Worm (Caenorhabditis elegans) whole organism, L3 larva: ENCODE data around the gene D2062.5.
"Not testable (repeated sequence)": the region's sequence is repeated elsewhere in the genome, so short reads cannot be mapped to it uniquely, and the experiment has no call there.

ENCODE experiments used
- R02D3.7 ChIP-seq: fragments of 150-350 bp; optimal IDR thresholded peaks from 2 replicates; lab custom pipeline; 2014; ENCODE audit warnings: missing biosample characterization, missing genetic modification characterization
- ZK546.5 ChIP-seq: sonication (generic microtip); optimal IDR thresholded peaks from 2 replicates; lab custom pipeline; 2017; ENCODE audit warnings: missing biosample characterization, missing genetic modification characterization
- aly-2 ChIP-seq: fragments of 150-350 bp; optimal IDR thresholded peaks from 2 replicates; lab custom pipeline; 2014; ENCODE audit warnings: missing biosample characterization, missing genetic modification characterization
- ama-1 ChIP-seq: fragments of 150-350 bp; optimal IDR thresholded peaks from 2 replicates; lab custom pipeline; 2018
- ceh-16 ChIP-seq: sonication (generic microtip); optimal IDR thresholded peaks from 2 replicates; lab custom pipeline; 2017; ENCODE audit warnings: missing biosample characterization, missing genetic modification characterization
- ceh-28 ChIP-seq: fragments of 150-350 bp; optimal IDR thresholded peaks from 2 replicates; lab custom pipeline; 2014; ENCODE audit warnings: missing biosample characterization, missing genetic modification reagents, missing genetic modification characterization
- ceh-82 ChIP-seq: fragments of 150-350 bp; optimal IDR thresholded peaks from 2 replicates; lab custom pipeline; 2014; ENCODE audit warnings: missing biosample characterization, missing genetic modification characterization
- ceh-9 ChIP-seq: sonication (generic microtip); optimal IDR thresholded peaks from 2 replicates; lab custom pipeline; 2018; ENCODE audit warnings: missing biosample characterization, missing genetic modification characterization
- egl-27 ChIP-seq: sonication (generic microtip); optimal IDR thresholded peaks from 4 replicates; lab custom pipeline; 2017; ENCODE audit warnings: missing biosample characterization, missing genetic modification reagents, missing genetic modification characterization
- egl-5 ChIP-seq: fragments of 150-350 bp; optimal IDR thresholded peaks from 2 replicates; lab custom pipeline; 2017; ENCODE audit warnings: missing biosample characterization, missing genetic modification reagents, missing genetic modification characterization, inconsistent platforms
- elt-1 ChIP-seq: fragments of 150-350 bp; optimal IDR thresholded peaks from 2 replicates; lab custom pipeline; 2014; ENCODE audit warnings: missing biosample characterization, missing genetic modification characterization
- elt-2 ChIP-seq: sonication (generic microtip); optimal IDR thresholded peaks from 2 replicates; lab custom pipeline; 2016; ENCODE audit warnings: missing genetic modification reagents, mild to moderate bottlenecking, missing genetic modification characterization, missing compliant biosample characterization
- elt-3 ChIP-seq, 3 experiments: fragments of 150-350 bp in 1 of 3; sonication (generic microtip) in 2 of 3; optimal IDR thresholded peaks; 2 replicates in 2 of 3; 4 replicates in 1 of 3; lab custom pipeline; 2014 to 2017; ENCODE audit warnings: missing biosample characterization in 3 of 3, missing genetic modification characterization in 3 of 3
- fkh-10 ChIP-seq: sonication (generic microtip); optimal IDR thresholded peaks from 2 replicates; lab custom pipeline; 2017; ENCODE audit warnings: missing biosample characterization, missing genetic modification reagents, missing genetic modification characterization
- fos-1 ChIP-seq: fragments of 150-350 bp; optimal IDR thresholded peaks from 2 replicates; lab custom pipeline; 2014; ENCODE audit warnings: missing biosample characterization, missing genetic modification characterization
- hmg-11 ChIP-seq: sonication (generic microtip); optimal IDR thresholded peaks from 2 replicates; lab custom pipeline; 2016; ENCODE audit warnings: missing genetic modification characterization, missing compliant biosample characterization
- jun-1 ChIP-seq: fragments of 150-350 bp; optimal IDR thresholded peaks from 2 replicates; lab custom pipeline; 2014; ENCODE audit warnings: missing biosample characterization, missing genetic modification reagents, missing genetic modification characterization
- lin-39 ChIP-seq: fragments of 150-350 bp; optimal IDR thresholded peaks from 2 replicates; lab custom pipeline; 2018; ENCODE audit warnings: missing biosample characterization, missing genetic modification reagents, missing genetic modification characterization
- mdl-1 ChIP-seq: fragments of 150-350 bp; optimal IDR thresholded peaks from 2 replicates; lab custom pipeline; 2014; ENCODE audit warnings: missing biosample characterization, missing genetic modification characterization
- mml-1 ChIP-seq: fragments of 150-350 bp; sonication (generic microtip); optimal IDR thresholded peaks from 3 replicates; lab custom pipeline; 2014; ENCODE audit warnings: missing biosample characterization, missing genetic modification characterization
- nfya-1 ChIP-seq: sonication (generic microtip); optimal IDR thresholded peaks from 2 replicates; lab custom pipeline; 2017; ENCODE audit warnings: missing genetic modification characterization, mild to moderate bottlenecking, missing compliant biosample characterization, antibody characterized with exemption, moderate library complexity; ENCODE audit not compliant: insufficient read depth
- nhr-11 ChIP-seq: fragments of 150-350 bp; optimal IDR thresholded peaks from 2 replicates; lab custom pipeline; 2014; ENCODE audit warnings: missing biosample characterization, missing genetic modification characterization
- nhr-12 ChIP-seq: fragments of 150-350 bp; optimal IDR thresholded peaks from 2 replicates; lab custom pipeline; 2014; ENCODE audit warnings: missing biosample characterization, missing genetic modification characterization
- nhr-23 ChIP-seq: fragments of 150-350 bp; optimal IDR thresholded peaks from 2 replicates; lab custom pipeline; 2014; ENCODE audit warnings: missing biosample characterization, missing genetic modification reagents, missing genetic modification characterization
- nhr-25 ChIP-seq: sonication (generic microtip); optimal IDR thresholded peaks from 2 replicates; lab custom pipeline; 2017; ENCODE audit warnings: missing biosample characterization, missing genetic modification characterization
- nhr-28 ChIP-seq: fragments of 150-350 bp; optimal IDR thresholded peaks from 2 replicates; lab custom pipeline; 2014; ENCODE audit warnings: missing biosample characterization, missing genetic modification characterization
- nhr-43 ChIP-seq: sonication (generic microtip); optimal IDR thresholded peaks from 2 replicates; lab custom pipeline; 2016; ENCODE audit warnings: mild to moderate bottlenecking, missing genetic modification characterization, missing compliant biosample characterization; ENCODE audit not compliant: poor library complexity, severe bottlenecking
- nhr-67 ChIP-seq: fragments of 150-350 bp; optimal IDR thresholded peaks from 2 replicates; lab custom pipeline; 2014; ENCODE audit warnings: missing biosample characterization, missing genetic modification characterization
- nhr-76 ChIP-seq: fragments of 150-350 bp; sonication (generic microtip); optimal IDR thresholded peaks from 5 replicates; lab custom pipeline; 2014; ENCODE audit warnings: missing biosample characterization, missing genetic modification characterization
- nhr-77 ChIP-seq: fragments of 150-350 bp; optimal IDR thresholded peaks from 2 replicates; lab custom pipeline; 2014; ENCODE audit warnings: missing biosample characterization, missing genetic modification characterization
- pha-4 ChIP-seq: fragments of 150-350 bp; optimal IDR thresholded peaks from 2 replicates; lab custom pipeline; 2014; ENCODE audit warnings: missing biosample characterization, missing genetic modification reagents, missing genetic modification characterization
- pqm-1 ChIP-seq: fragments of 150-350 bp; optimal IDR thresholded peaks from 2 replicates; lab custom pipeline; 2017; ENCODE audit warnings: missing biosample characterization, missing genetic modification characterization, inconsistent platforms
- skn-1 ChIP-seq: fragments of 150-350 bp; optimal IDR thresholded peaks from 2 replicates; lab custom pipeline; 2014; ENCODE audit warnings: missing biosample characterization, missing genetic modification characterization
- snpc-4 ChIP-seq: fragments of 150-350 bp; optimal IDR thresholded peaks from 2 replicates; lab custom pipeline; 2014; ENCODE audit warnings: missing biosample characterization, missing genetic modification characterization
- unc-62 ChIP-seq: fragments of 150-350 bp; sonication (generic microtip); optimal IDR thresholded peaks from 4 replicates; lab custom pipeline; 2014; ENCODE audit warnings: missing biosample characterization, missing genetic modification reagents, missing genetic modification characterization
- ztf-11 ChIP-seq: fragments of 150-350 bp; optimal IDR thresholded peaks from 2 replicates; lab custom pipeline; 2014; ENCODE audit warnings: missing biosample characterization, missing genetic modification characterization
- ztf-4 ChIP-seq: fragments of 150-350 bp; optimal IDR thresholded peaks from 2 replicates; lab custom pipeline; 2014; ENCODE audit warnings: missing biosample characterization, missing genetic modification characterization

Gene D2062.5

ce11 chrII:2641777-2642176 lies 19.2 kb downstream of the D2062.5 start, which contains the start of gene F22E5.7:
TSS of gene F22E5.7 (plus strand) at chrII:2642077.
- TF ChIP-seq pqm-1 (tag; lab: Kevin White, UChicago) = no peak
- no peak for TF ChIP-seq nhr-76 (tag; lab: Kevin White, UChicago)
- no peak for TF ChIP-seq R02D3.7
- TF ChIP-seq unc-62 = no peak
- no peak for TF ChIP-seq aly-2 (tag; lab: Kevin White, UChicago)
- no peak for TF ChIP-seq elt-1 (tag; lab: Kevin White, UChicago)
- TF ChIP-seq nhr-12 (tag; lab: Kevin White, UChicago) = no peak
- no peak for TF ChIP-seq elt-3 (tag; optimal IDR thresholded peaks at IDR 0.05; lab: Kevin White, UChicago)
- TF ChIP-seq, all 47 proteins: peak for 0

- TF ChIP-seq elt-2 (tag; lab: Kevin White, UChicago) (no peak), ceh-16 (tag; lab: Kevin White, UChicago) (no peak), elt-1 (tag; lab: Kevin White, UChicago) (no peak), unc-62 (no peak), ama-1 (no peak), hmg-11 (tag; lab: Kevin White, UChicago) (no peak), nhr-76 (tag; lab: Kevin White, UChicago) (no peak), egl-27 (tag; lab: Kevin White, UChicago) (no peak), nhr-28 (no peak), ZK546.5 (tag; lab: Kevin White, UChicago) (no peak), mdl-1 (tag; lab: Kevin White, UChicago) (no peak), skn-1 (tag; lab: Kevin White, UChicago) (no peak), pha-4 (no peak), fkh-10 (no peak), nhr-11 (tag; lab: Kevin White, UChicago) (no peak), nhr-25 (no peak)
- TF ChIP-seq, all 47 proteins: peak for 0
Measured at ce11 chrII:2644498-2644897, 21.9 kb downstream of the D2062.5 start, which contains the start of gene F22E5.11. TSS of gene F22E5.11 (minus strand) at chrII:2644598.

DNA sequence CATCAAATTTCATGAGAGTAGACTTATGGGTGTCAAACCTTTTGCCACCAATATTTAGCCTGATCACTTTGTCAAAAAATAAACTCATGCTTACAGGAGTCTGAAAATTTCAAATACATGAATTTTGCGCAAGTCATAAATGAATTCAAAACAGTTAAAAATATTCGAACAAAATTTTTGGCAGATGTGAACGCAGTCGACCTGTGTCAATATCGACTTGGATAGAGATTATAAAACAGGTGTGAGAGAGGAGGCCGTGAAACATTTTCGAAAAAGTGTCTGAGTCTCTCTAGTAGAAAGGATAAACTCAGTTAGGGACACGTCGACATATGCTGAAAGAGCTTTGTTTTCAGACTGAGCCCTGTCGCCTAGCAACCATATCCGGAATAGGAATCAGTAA lies 24.2 kb downstream of the D2062.5 start, which contains the start of gene F22E5.12:
F22E5.12 (minus strand) TSS at position 101 of the 400 bp plus-strand sequence.
- TF ChIP-seq jun-1 (tag; lab: Kevin White, UChicago); nhr-11 (tag; lab: Kevin White, UChicago); fkh-10: not testable (repeated sequence)

ce11 chrII:2649015-2649414 lies 26.4 kb downstream of the D2062.5 start:
- TF ChIP-seq ztf-11 (tag; lab: Kevin White, UChicago) (no peak), mml-1 (no peak), R02D3.7 (no peak), hmg-11 (tag; lab: Kevin White, UChicago) (peak; percentile 34), nhr-77 (tag; lab: Kevin White, UChicago) (no peak), ama-1 (no peak), nhr-28 (no peak), nfya-1 (tag; lab: Kevin White, UChicago) (peak; percentile 51), elt-1 (tag; lab: Kevin White, UChicago) (no peak), ztf-4 (no peak), nhr-43 (tag; lab: Kevin White, UChicago) (no peak), pha-4 (peak; percentile 43), fos-1 (tag; lab: Kevin White, UChicago) (no peak), fkh-10 (no peak), nhr-23 (tag; lab: Kevin White, UChicago) (no peak), unc-62 (no peak), ceh-9 (tag; lab: Kevin White, UChicago) (no peak), ceh-16 (tag; lab: Kevin White, UChicago) (no peak), snpc-4 (peak; percentile 7), jun-1 (tag; lab: Kevin White, UChicago) (no peak), lin-39 (tag; lab: Kevin White, UChicago) (no peak), ceh-82 (tag; lab: Kevin White, UChicago) (no peak), nhr-11 (tag; lab: Kevin White, UChicago) (no peak), egl-5 (tag; lab: Kevin White, UChicago) (no peak)
- TF ChIP-seq, all 47 proteins: peak for 4

DNA sequence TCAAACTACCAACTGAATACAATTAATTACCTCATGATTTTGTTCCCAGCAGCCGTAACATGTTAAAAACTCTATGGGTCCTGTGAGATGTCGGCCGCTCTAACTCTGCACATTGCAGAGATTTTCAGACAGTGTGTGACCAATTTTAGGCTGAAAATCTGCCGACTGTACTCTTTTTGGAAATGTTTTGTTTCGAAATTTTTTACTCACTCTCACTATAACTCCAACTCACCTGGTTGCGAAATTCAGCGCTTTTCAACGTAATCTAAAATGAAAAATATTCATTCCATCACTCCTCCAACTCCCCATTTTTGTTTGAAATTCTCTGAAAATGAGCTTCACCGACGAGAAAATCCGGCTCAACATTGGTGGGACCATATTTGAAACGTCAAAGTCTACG lies 27.0 kb downstream of the D2062.5 start, which contains the start of the genes F22E5.13 and F22E5.6:
F22E5.13 (minus strand) TSS at position 101 of the 400 bp plus-strand sequence.
F22E5.6 (plus strand) TSS at position 297 of the 400 bp plus-strand sequence.
- TF ChIP-seq nhr-76 (tag; lab: Kevin White, UChicago) (no peak), ceh-9 (tag; lab: Kevin White, UChicago) (no peak), mdl-1 (tag; lab: Kevin White, UChicago) (no peak), ceh-28 (no peak), snpc-4 (no peak), nhr-77 (tag; lab: Kevin White, UChicago) (no peak), fkh-10 (no peak), elt-2 (tag; lab: Kevin White, UChicago) (no peak), ZK546.5 (tag; lab: Kevin White, UChicago) (no peak), elt-1 (tag; lab: Kevin White, UChicago) (no peak), nhr-67 (no peak), ama-1 (no peak)
